Worm (Caenorhabditis elegans) whole organism, early embryonic: Measurements from ENCODE around the gene srr-3.
"Not testable (repeated sequence)": the region's sequence is repeated elsewhere in the genome, so short reads cannot be mapped to it uniquely, and the experiment has no call there.

ENCODE experiments used
- B0310.2 ChIP-seq: sonication (generic microtip); optimal IDR thresholded peaks from 2 replicates; lab custom pipeline; 2016; ENCODE audit warnings: mild to moderate bottlenecking, missing genetic modification characterization, missing compliant biosample characterization
- F13C5.2 ChIP-seq: sonication (generic microtip); optimal IDR thresholded peaks from 2 replicates; lab custom pipeline; 2017; ENCODE audit warnings: mild to moderate bottlenecking, missing genetic modification characterization, inconsistent platforms, missing compliant biosample characterization
- aly-1 ChIP-seq: sonication (generic microtip); optimal IDR thresholded peaks from 2 replicates; lab custom pipeline; 2016; ENCODE audit warnings: missing genetic modification characterization, missing compliant biosample characterization
- ama-1 ChIP-seq: fragments of 150-350 bp; optimal IDR thresholded peaks from 2 replicates; lab custom pipeline; 2014
- ets-7 ChIP-seq: sonication (generic microtip); optimal IDR thresholded peaks from 2 replicates; lab custom pipeline; 2016; ENCODE audit warnings: missing genotype, missing genetic modification characterization, missing compliant biosample characterization
- hmbx-1 ChIP-seq: sonication (generic microtip); optimal IDR thresholded peaks from 2 replicates; lab custom pipeline; 2016; ENCODE audit warnings: mild to moderate bottlenecking, missing genetic modification characterization, missing compliant biosample characterization
- pes-1 ChIP-seq: fragments of 200-800 bp; sonication (Bioruptor generic); IDR thresholded peaks from 2 replicates; pipeline ENCODE4 v1.3.6; 2022; ENCODE audit warnings: missing genetic modification reagents, missing genetic modification characterization, missing compliant biosample characterization
- scrt-1 ChIP-seq: fragments of 200-800 bp; sonication (Bioruptor generic); IDR thresholded peaks from 2 replicates; pipeline ENCODE4 v1.3.6; 2022; ENCODE audit warnings: missing genetic modification characterization, missing compliant biosample characterization
- sea-1 ChIP-seq: fragments of 200-800 bp; sonication (Bioruptor generic); conservative IDR thresholded peaks from 2 replicates; pipeline ENCODE4 v1.3.6; 2022; ENCODE audit warnings: missing genetic modification characterization, missing compliant biosample characterization
- tbx-11 ChIP-seq: fragments of 200-800 bp; sonication (Bioruptor generic); IDR thresholded peaks from 2 replicates; pipeline ENCODE4 v1.3.6; 2022; ENCODE audit warnings: missing genetic modification characterization, missing compliant biosample characterization
- tbx-37 ChIP-seq: fragments of 200-800 bp; sonication (Bioruptor generic); conservative IDR thresholded peaks from 2 replicates; pipeline ENCODE4 v1.3.6; 2022; ENCODE audit warnings: missing genetic modification reagents, missing genetic modification characterization, missing compliant biosample characterization
- tra-4 ChIP-seq: sonication (generic microtip); optimal IDR thresholded peaks from 2 replicates; lab custom pipeline; 2017; ENCODE audit warnings: missing genetic modification characterization, missing compliant biosample characterization

- TF ChIP-seq pes-1 (GFP tag; lab: Robert Waterston, UW); tra-4 (tag; lab: Kevin White, UChicago); tbx-37; ama-1; B0310.2 (tag; lab: Kevin White, UChicago); hmbx-1; sea-1 (GFP tag; lab: Robert Waterston, UW); ets-7 (tag; lab: Kevin White, UChicago); F13C5.2 (tag; lab: Kevin White, UChicago); scrt-1; aly-1; tbx-11 (GFP tag; lab: Robert Waterston, UW): not testable (repeated sequence)
These were observed 6.6 kb upstream of the srr-3 start, which contains the start of gene F36D3.5 for ce11 chrV:16515140-16515539.
